Worm (Caenorhabditis elegans): ENCODE data around the gene cest-4.

ce11 chrIV:6785873-6786272, 16.3 kb downstream of the cest-4 start:
- peak; percentile 65 to 68 for TF ChIP-seq lsy-2 (tag; optimal IDR thresholded peaks at IDR 0.05)
- TF ChIP-seq nhr-84 (tag; optimal IDR thresholded peaks at IDR 0.05), result no peak
- TF ChIP-seq skn-1 (tag; optimal IDR thresholded peaks at IDR 0.05), result peak; percentile 82
